Worm (Caenorhabditis elegans) whole organism, L4/young adult: Measurements from ENCODE around the gene bath-19.

Experiments
- dao-5 ChIP-seq: sonication (generic microtip); optimal IDR thresholded peaks from 2 replicates; lab custom pipeline; 2016; ENCODE audit warnings: missing genotype, missing genetic modification characterization, moderate library complexity, missing compliant biosample characterization
- him-1 ChIP-seq: sonication (generic microtip); optimal IDR thresholded peaks from 2 replicates; lab custom pipeline; 2016; ENCODE audit warnings: missing genotype, missing genetic modification reagents, missing genetic modification characterization, missing compliant biosample characterization

ce11 chrII:2063989-2064388 lies 24.8 kb upstream of the bath-19 start, which contains the start of gene F07E5.13:
- no peak for TF ChIP-seq him-1 (tag; lab: Kevin White, UChicago)
- TF ChIP-seq dao-5 (tag; lab: Kevin White, UChicago): no peak
